Worm (Caenorhabditis elegans) whole organism, mixed stage, embryonic: ENCODE results near the gene W01H2.2.
"Not testable (repeated sequence)": the region's sequence is repeated elsewhere in the genome, so short reads cannot be mapped to it uniquely, and the experiment has no call there.

Experiments
- M03D4.4 ChIP-seq: sonication (generic microtip); optimal IDR thresholded peaks from 2 replicates; lab custom pipeline; 2017; ENCODE audit warnings: mild to moderate bottlenecking, missing genetic modification characterization, missing compliant biosample characterization
- bed-3 ChIP-seq: fragments of 200-800 bp; sonication (Bioruptor generic); optimal IDR thresholded peaks from 3 replicates; lab custom pipeline; 2018; ENCODE audit warnings: mild to moderate bottlenecking, missing genetic modification characterization, moderate library complexity, missing compliant biosample characterization
- blmp-1 ChIP-seq: fragments of 150-350 bp; optimal IDR thresholded peaks from 2 replicates; lab custom pipeline; 2014; ENCODE audit warnings: missing biosample characterization, missing genetic modification characterization
- ceh-39 ChIP-seq: fragments of 150-350 bp; optimal IDR thresholded peaks from 2 replicates; lab custom pipeline; 2014; ENCODE audit warnings: missing biosample characterization, missing genetic modification characterization
- ceh-43 ChIP-seq: fragments of 200-800 bp; sonication (Bioruptor generic); optimal IDR thresholded peaks from 2 replicates; lab custom pipeline; 2018; ENCODE audit warnings: mild to moderate bottlenecking, missing genetic modification characterization, moderate library complexity, missing compliant biosample characterization
- ceh-83 ChIP-seq: fragments of 200-800 bp; sonication (Bioruptor generic); optimal IDR thresholded peaks from 2 replicates; lab custom pipeline; 2018; ENCODE audit warnings: mild to moderate bottlenecking, missing genetic modification characterization, missing compliant biosample characterization
- ces-1 ChIP-seq: fragments of 150-350 bp; optimal IDR thresholded peaks from 2 replicates; lab custom pipeline; 2014; ENCODE audit warnings: missing biosample characterization, missing genetic modification reagents, missing genetic modification characterization
- cnd-1 ChIP-seq: fragments of 200-800 bp; sonication (Bioruptor generic); optimal IDR thresholded peaks from 2 replicates; lab custom pipeline; 2018; ENCODE audit warnings: mild to moderate bottlenecking, missing genetic modification characterization, missing compliant biosample characterization
- drap-1 ChIP-seq: fragments of 200-800 bp; sonication (Bioruptor generic); optimal IDR thresholded peaks from 3 replicates; lab custom pipeline; 2018; ENCODE audit warnings: mild to moderate bottlenecking, missing genetic modification characterization, missing compliant biosample characterization
- elt-1 ChIP-seq: sonication (generic microtip); optimal IDR thresholded peaks from 2 replicates; lab custom pipeline; 2017; ENCODE audit warnings: missing genetic modification characterization, mild to moderate bottlenecking, missing compliant biosample characterization, antibody characterized with exemption, moderate library complexity, borderline replicate concordance; ENCODE audit not compliant: insufficient read depth
- elt-3 ChIP-seq: fragments of 150-350 bp; optimal IDR thresholded peaks from 2 replicates; lab custom pipeline; 2014; ENCODE audit warnings: missing biosample characterization, missing genetic modification characterization
- flh-1 ChIP-seq: fragments of 200-800 bp; sonication (Bioruptor generic); optimal IDR thresholded peaks from 2 replicates; lab custom pipeline; 2018; ENCODE audit warnings: mild to moderate bottlenecking, missing genetic modification characterization, moderate library complexity, missing compliant biosample characterization
- ham-2 ChIP-seq: fragments of 200-800 bp; sonication (Bioruptor generic); optimal IDR thresholded peaks from 2 replicates; lab custom pipeline; 2018; ENCODE audit warnings: mild to moderate bottlenecking, missing genetic modification characterization, missing compliant biosample characterization
- hlh-1 ChIP-seq: fragments of 150-350 bp; optimal IDR thresholded peaks from 2 replicates; lab custom pipeline; 2014; ENCODE audit warnings: missing biosample characterization, missing genetic modification reagents, missing genetic modification characterization
- lin-13 ChIP-seq: fragments of 150-350 bp; optimal IDR thresholded peaks from 2 replicates; lab custom pipeline; 2014; ENCODE audit warnings: missing biosample characterization, missing genetic modification characterization
- lin-32 ChIP-seq: fragments of 200-800 bp; sonication (Bioruptor generic); optimal IDR thresholded peaks from 2 replicates; lab custom pipeline; 2018; ENCODE audit warnings: mild to moderate bottlenecking, missing genetic modification characterization, missing compliant biosample characterization
- lsy-2 ChIP-seq: fragments of 150-350 bp; optimal IDR thresholded peaks from 2 replicates; lab custom pipeline; 2014; ENCODE audit warnings: missing biosample characterization, missing genetic modification characterization
- mab-5 ChIP-seq: fragments of 150-350 bp; optimal IDR thresholded peaks from 2 replicates; lab custom pipeline; 2014; ENCODE audit warnings: missing biosample characterization, missing genetic modification characterization
- mep-1 ChIP-seq: fragments of 150-350 bp; optimal IDR thresholded peaks from 2 replicates; lab custom pipeline; 2017; ENCODE audit warnings: missing biosample characterization, missing genetic modification reagents, missing genetic modification characterization, inconsistent platforms
- mls-2 ChIP-seq: sonication (generic microtip); optimal IDR thresholded peaks from 2 replicates; lab custom pipeline; 2016; ENCODE audit warnings: mild to moderate bottlenecking, missing genetic modification characterization, moderate library complexity, missing compliant biosample characterization
- nhr-12 ChIP-seq: fragments of 150-350 bp; optimal IDR thresholded peaks from 2 replicates; lab custom pipeline; 2014; ENCODE audit warnings: missing biosample characterization, missing genetic modification characterization
- nhr-2 ChIP-seq: fragments of 150-350 bp; optimal IDR thresholded peaks from 2 replicates; lab custom pipeline; 2014; ENCODE audit warnings: missing biosample characterization, missing genetic modification characterization
- nhr-237 ChIP-seq: fragments of 150-350 bp; optimal IDR thresholded peaks from 2 replicates; lab custom pipeline; 2014; ENCODE audit warnings: missing biosample characterization, missing genetic modification characterization
- nhr-28 ChIP-seq: fragments of 150-350 bp; optimal IDR thresholded peaks from 2 replicates; lab custom pipeline; 2014; ENCODE audit warnings: missing biosample characterization, missing genetic modification characterization
- nhr-76 ChIP-seq: sonication (generic microtip); optimal IDR thresholded peaks from 2 replicates; lab custom pipeline; 2017; ENCODE audit warnings: missing biosample characterization, missing genetic modification characterization
- pha-4 ChIP-seq: fragments of 150-350 bp; optimal IDR thresholded peaks from 2 replicates; lab custom pipeline; 2018; ENCODE audit warnings: missing biosample characterization, missing genetic modification reagents, missing genetic modification characterization
- sem-2 ChIP-seq: fragments of 200-800 bp; sonication (Bioruptor generic); optimal IDR thresholded peaks from 2 replicates; lab custom pipeline; 2018; ENCODE audit warnings: mild to moderate bottlenecking, missing genetic modification characterization, missing compliant biosample characterization
- snpc-4 ChIP-seq: fragments of 150-350 bp; optimal IDR thresholded peaks from 2 replicates; lab custom pipeline; 2014; ENCODE audit warnings: missing biosample characterization, missing genetic modification characterization
- sptf-1 ChIP-seq: sonication (generic microtip); optimal IDR thresholded peaks from 2 replicates; lab custom pipeline; 2017; ENCODE audit warnings: mild to moderate bottlenecking, missing genetic modification characterization, moderate library complexity, missing compliant biosample characterization
- tbx-8 ChIP-seq: fragments of 200-800 bp; sonication (Bioruptor generic); optimal IDR thresholded peaks from 2 replicates; lab custom pipeline; 2018; ENCODE audit warnings: mild to moderate bottlenecking, missing genetic modification characterization, moderate library complexity, missing compliant biosample characterization
- unc-120 ChIP-seq: sonication (generic microtip); optimal IDR thresholded peaks from 2 replicates; lab custom pipeline; 2017; ENCODE audit warnings: missing genetic modification characterization, missing compliant biosample characterization; ENCODE audit not compliant: poor library complexity, severe bottlenecking
- unc-39 ChIP-seq: fragments of 150-350 bp; optimal IDR thresholded peaks from 2 replicates; lab custom pipeline; 2014; ENCODE audit warnings: missing biosample characterization, missing genetic modification characterization
- unc-62 ChIP-seq: fragments of 150-350 bp; optimal IDR thresholded peaks from 2 replicates; lab custom pipeline; 2014; ENCODE audit warnings: missing biosample characterization, missing genetic modification reagents, missing genetic modification characterization
- zip-8 ChIP-seq: fragments of 150-350 bp; optimal IDR thresholded peaks from 2 replicates; lab custom pipeline; 2014; ENCODE audit warnings: missing biosample characterization, missing genetic modification characterization
- ztf-11 ChIP-seq: fragments of 150-350 bp; optimal IDR thresholded peaks from 2 replicates; lab custom pipeline; 2014; ENCODE audit warnings: missing biosample characterization, missing genetic modification characterization

Gene W01H2.2

DNA sequence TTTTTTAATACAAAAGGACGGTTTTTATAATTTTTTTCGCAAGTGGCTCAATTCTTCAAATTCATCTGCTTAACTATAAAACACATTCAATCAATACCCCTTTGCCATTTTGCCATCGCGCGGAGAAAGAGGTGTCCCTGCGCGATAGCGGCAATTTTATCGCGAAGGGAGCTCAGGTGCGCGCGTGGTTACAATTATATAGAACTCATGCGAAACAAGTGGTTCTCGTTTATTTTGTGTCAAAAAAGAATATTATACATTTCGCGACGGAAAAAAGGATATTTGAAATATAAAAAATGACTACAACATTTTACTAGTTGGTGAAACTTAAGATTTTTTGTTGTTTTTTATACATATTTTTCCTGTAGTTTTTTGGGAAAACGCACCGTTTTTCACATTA, 9.1 kb downstream of the W01H2.2 start:
- TF ChIP-seq ham-2 (peak; percentile 52), lin-13 (tag; lab: Kevin White, UChicago) (peak; percentile 86), sptf-1 (tag; lab: Kevin White, UChicago) (peak; percentile 92), flh-1 (GFP tag; lab: Kevin White, UChicago) (no peak), nhr-76 (tag; lab: Kevin White, UChicago) (no peak), drap-1 (peak; percentile 95), elt-3 (tag; lab: Kevin White, UChicago) (peak; percentile 94), blmp-1 (tag; lab: Kevin White, UChicago) (peak; percentile 67), ceh-43 (GFP tag; lab: Kevin White, UChicago) (peak; percentile 22), ces-1 (GFP tag; lab: Kevin White, UChicago) (peak; percentile 97), zip-8 (no peak), nhr-237 (tag; lab: Kevin White, UChicago) (peak; percentile 99), pha-4 (tag; lab: Kevin White, UChicago) (peak; percentile 96), M03D4.4 (peak; percentile 80), nhr-28 (tag; lab: Kevin White, UChicago) (peak; percentile 71), unc-39 (tag; lab: Kevin White, UChicago) (peak; percentile 89), elt-1 (tag; lab: Kevin White, UChicago) (peak; percentile 2), ceh-83 (GFP tag; lab: Kevin White, UChicago) (peak; percentile 64), mab-5 (tag; lab: Kevin White, UChicago) (peak; percentile 90), hlh-1 (tag; lab: Kevin White, UChicago) (peak; percentile 94), snpc-4 (tag; lab: Kevin White, UChicago) (no peak), ztf-11 (tag; lab: Kevin White, UChicago) (peak; percentile 99), sem-2 (GFP tag; lab: Kevin White, UChicago) (no peak), mep-1 (tag; lab: Kevin White, UChicago) (peak; percentile 98), nhr-2 (tag; lab: Kevin White, UChicago) (peak; percentile 70), cnd-1 (peak; percentile 92), mls-2 (tag; lab: Kevin White, UChicago) (peak; percentile 91), nhr-12 (peak; percentile 98), unc-62 (GFP tag; lab: Kevin White, UChicago) (peak; percentile 90), lin-32 (peak; percentile 45), tbx-8 (GFP tag; lab: Kevin White, UChicago) (peak; percentile 66), lsy-2 (tag; lab: Kevin White, UChicago) (peak; percentile 91), unc-120 (peak; percentile 83), bed-3 (peak; percentile 37), ceh-39 (tag; lab: Kevin White, UChicago) (peak; percentile 95)

DNA sequence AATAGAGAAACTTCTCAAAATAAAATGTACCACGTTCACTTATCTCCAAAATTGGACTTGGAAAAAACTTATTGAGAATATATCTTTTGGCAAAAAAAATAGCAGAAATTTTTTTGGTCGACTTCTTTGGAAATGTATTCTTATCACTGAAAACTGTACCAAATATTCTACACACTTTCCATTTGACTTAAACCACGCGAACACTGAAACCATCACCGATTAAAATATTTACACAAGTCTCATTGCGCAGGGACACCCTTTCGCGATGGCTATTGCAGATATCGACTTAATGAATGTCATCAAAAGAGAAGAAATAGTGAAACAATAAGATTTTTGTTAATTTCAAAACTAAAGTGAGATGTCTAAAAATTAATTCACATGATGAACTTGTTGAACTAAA, 9.8 kb downstream of the W01H2.2 start:
- TF ChIP-seq cnd-1 = no peak
- no peak for TF ChIP-seq lin-32
- no peak for TF ChIP-seq sem-2 (GFP tag; lab: Kevin White, UChicago)
- TF ChIP-seq ceh-39 (tag; lab: Kevin White, UChicago) = no peak
- no peak for TF ChIP-seq M03D4.4
- no peak for TF ChIP-seq nhr-28 (tag; lab: Kevin White, UChicago)
- TF ChIP-seq lin-13 (tag; lab: Kevin White, UChicago) = no peak
- no peak for TF ChIP-seq ceh-43 (GFP tag; lab: Kevin White, UChicago)
- TF ChIP-seq mep-1 (tag; lab: Kevin White, UChicago) = no peak
- TF ChIP-seq blmp-1 (tag; lab: Kevin White, UChicago) = no peak
- TF ChIP-seq snpc-4 (tag; lab: Kevin White, UChicago) = no peak
- no peak for TF ChIP-seq elt-3 (tag; lab: Kevin White, UChicago)
- no peak for TF ChIP-seq ceh-83 (GFP tag; lab: Kevin White, UChicago)
- TF ChIP-seq flh-1 (GFP tag; lab: Kevin White, UChicago) = no peak
- no peak for TF ChIP-seq sptf-1 (tag; lab: Kevin White, UChicago)
- no peak for TF ChIP-seq unc-39 (tag; lab: Kevin White, UChicago)
- no peak for TF ChIP-seq nhr-2 (tag; lab: Kevin White, UChicago)
- no peak for TF ChIP-seq lsy-2 (tag; lab: Kevin White, UChicago)
- no peak for TF ChIP-seq nhr-76 (tag; lab: Kevin White, UChicago)
- TF ChIP-seq unc-62 (GFP tag; lab: Kevin White, UChicago) = no peak

DNA sequence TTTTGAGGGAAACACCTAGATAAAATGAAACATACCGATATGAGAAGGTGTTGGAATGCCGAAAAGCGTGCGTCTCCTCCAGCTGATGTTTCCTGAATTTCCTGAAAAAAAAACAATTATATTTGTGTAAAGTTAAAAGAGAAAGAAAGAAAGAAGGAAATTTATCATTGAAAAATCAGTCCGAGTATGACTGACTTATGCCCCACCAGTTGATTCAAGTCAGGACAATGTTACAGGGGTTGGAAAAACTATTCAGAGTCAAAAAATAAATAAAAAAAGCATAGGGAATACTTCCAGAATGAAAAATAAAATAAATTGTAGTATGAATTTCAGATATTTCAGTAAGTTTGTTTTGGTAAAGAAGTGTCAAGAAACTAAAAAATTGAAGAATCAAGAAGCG, 10.9 kb downstream of the W01H2.2 start, which contains the start of gene F20B6.9:
F20B6.9 (minus strand) TSS at position 101 of the 400 bp plus-strand sequence.
- TF ChIP-seq sem-2 (GFP tag; lab: Kevin White, UChicago); lsy-2 (tag; lab: Kevin White, UChicago); nhr-2 (tag; lab: Kevin White, UChicago): not testable (repeated sequence)
